Fruit fly (Drosophila melanogaster) whole organism, adult: ENCODE data around the gene Ugt303B2.

Experiments used
- CG11617 ChIP-seq: fragments of 200-800 bp; sonication (Bioruptor generic); optimal IDR thresholded peaks from 2 replicates; lab custom pipeline; 2017; ENCODE audit warnings: mild to moderate bottlenecking, missing biosample characterization, missing genetic modification reagents, missing genetic modification characterization
- CG12768 ChIP-seq: fragments of 200-800 bp; sonication (Bioruptor generic); optimal IDR thresholded peaks from 2 replicates; lab custom pipeline; 2017; ENCODE audit warnings: missing biosample characterization, missing genetic modification characterization, mild to moderate bottlenecking, moderate library complexity, missing genetic modification reagents
- CG14711 ChIP-seq: fragments of 200-800 bp; sonication (Bioruptor generic); optimal IDR thresholded peaks from 2 replicates; lab custom pipeline; 2018; ENCODE audit warnings: missing biosample characterization, mild to moderate bottlenecking, missing genetic modification characterization, moderate library complexity
- CG1620 ChIP-seq: fragments of 200-800 bp; sonication (Bioruptor generic); optimal IDR thresholded peaks from 2 replicates; lab custom pipeline; 2016; ENCODE audit warnings: missing biosample characterization, missing genetic modification characterization
- CG33017 ChIP-seq: fragments of 200-800 bp; sonication (Bioruptor generic); optimal IDR thresholded peaks from 2 replicates; lab custom pipeline; 2018; ENCODE audit warnings: missing biosample characterization, mild to moderate bottlenecking, missing genetic modification characterization, moderate library complexity
- CG5204 ChIP-seq: fragments of 200-800 bp; sonication (Bioruptor generic); optimal IDR thresholded peaks from 2 replicates; lab custom pipeline; 2016; ENCODE audit warnings: missing biosample characterization, missing genetic modification characterization
- CG7045 ChIP-seq: fragments of 200-800 bp; sonication (Bioruptor generic); optimal IDR thresholded peaks from 2 replicates; lab custom pipeline; 2017; ENCODE audit warnings: missing biosample characterization, mild to moderate bottlenecking, missing genetic modification characterization
- CG7101 ChIP-seq: fragments of 200-800 bp; sonication (Bioruptor generic); optimal IDR thresholded peaks from 2 replicates; lab custom pipeline; 2018; ENCODE audit warnings: missing biosample characterization, mild to moderate bottlenecking, missing genetic modification characterization, moderate library complexity
- Clk ChIP-seq: fragments of 200-800 bp; sonication (Bioruptor generic); optimal IDR thresholded peaks from 2 replicates; lab custom pipeline; 2017; ENCODE audit warnings: missing biosample characterization, missing genetic modification characterization
- Crg-1 ChIP-seq: fragments of 200-800 bp; sonication (Bioruptor generic); optimal IDR thresholded peaks from 2 replicates; lab custom pipeline; 2016; ENCODE audit warnings: missing biosample characterization, missing genetic modification characterization
- Hr96 ChIP-seq: fragments of 200-800 bp; sonication (Bioruptor generic); optimal IDR thresholded peaks from 2 replicates; lab custom pipeline; 2016; ENCODE audit warnings: missing biosample characterization, missing genetic modification characterization
- Mnt ChIP-seq: fragments of 200-800 bp; sonication (Bioruptor generic); optimal IDR thresholded peaks from 2 replicates; lab custom pipeline; 2016; ENCODE audit warnings: missing biosample characterization, mild to moderate bottlenecking, missing genetic modification characterization
- bab1 ChIP-seq: fragments of 200-800 bp; sonication (Bioruptor generic); optimal IDR thresholded peaks from 3 replicates; lab custom pipeline; 2019; ENCODE audit warnings: missing biosample characterization, mild to moderate bottlenecking, missing genetic modification characterization, moderate library complexity
- cic ChIP-seq: fragments of 200-800 bp; sonication (Bioruptor generic); optimal IDR thresholded peaks from 2 replicates; lab custom pipeline; 2017; ENCODE audit warnings: missing biosample characterization, mild to moderate bottlenecking, missing genetic modification characterization, moderate library complexity
- cnc ChIP-seq, 2 experiments: fragments of >200 bp; optimal IDR thresholded peaks; 2 replicates each; lab custom pipeline; 2017
- kay ChIP-seq: fragments of 200-800 bp; sonication (Bioruptor generic); peaks from one replicate; lab custom pipeline; 2016; ENCODE audit warnings: missing biosample characterization, missing genetic modification characterization, borderline replicate concordance
- ovo ChIP-seq: fragments of 200-800 bp; sonication (Bioruptor generic); optimal IDR thresholded peaks from 2 replicates; lab custom pipeline; 2016; ENCODE audit warnings: missing biosample characterization, missing genetic modification characterization
- pad ChIP-seq: fragments of 200-800 bp; sonication (Bioruptor generic); optimal IDR thresholded peaks from 3 replicates; lab custom pipeline; 2017; ENCODE audit warnings: missing biosample characterization, missing genetic modification characterization, mild to moderate bottlenecking, moderate library complexity, missing genetic modification reagents
- tj ChIP-seq: fragments of 200-800 bp; sonication (Bioruptor generic); optimal IDR thresholded peaks from 3 replicates; lab custom pipeline; 2017; ENCODE audit warnings: missing biosample characterization, mild to moderate bottlenecking, missing genetic modification characterization, moderate library complexity
- toe ChIP-seq: fragments of 200-800 bp; sonication (Bioruptor generic); optimal IDR thresholded peaks from 2 replicates; lab custom pipeline; 2016; ENCODE audit warnings: missing biosample characterization, missing genetic modification characterization

The Ugt303B2 gene

dm6 chr3R:23530886-23531285 is 7.8 kb downstream of the Ugt303B2 start, which contains the start of gene CG10175:
Gene CG10175 (minus strand): TSS chr3R:23530986.
- TF ChIP-seq CG7045 (GFP tag; lab: Kevin White, UChicago) (no peak), CG5204 (no peak), pad (GFP tag; lab: Kevin White, UChicago) (no peak), Mnt (GFP tag; lab: Kevin White, UChicago) (no peak), Hr96 (no peak), ovo (GFP tag; lab: Kevin White, UChicago) (no peak)

dm6 chr3R:23527396-23527795 is 11.3 kb downstream of the Ugt303B2 start:
- TF ChIP-seq cnc (optimal IDR thresholded peaks at IDR 0.05; lab: Kevin White, UChicago) (no peak), Crg-1 (GFP tag; lab: Kevin White, UChicago) (no peak), CG33017 (no peak), CG14711 (no peak), tj (GFP tag; lab: Kevin White, UChicago) (no peak), ovo (GFP tag; lab: Kevin White, UChicago) (no peak), bab1 (GFP tag; lab: Kevin White, UChicago) (no peak), pad (GFP tag; lab: Kevin White, UChicago) (no peak), cic (GFP tag; lab: Kevin White, UChicago) (no peak), Mnt (GFP tag; lab: Kevin White, UChicago) (no peak), CG7101 (tag; lab: Kevin White, UChicago) (no peak), CG12768 (GFP tag; lab: Kevin White, UChicago) (no peak), CG7045 (GFP tag; lab: Kevin White, UChicago) (no peak), Clk (GFP tag; lab: Kevin White, UChicago) (no peak), CG5204 (no peak), CG1620 (GFP tag; lab: Kevin White, UChicago) (no peak), kay (GFP tag; lab: Kevin White, UChicago) (no peak), toe (GFP tag; lab: Kevin White, UChicago) (no peak)

dm6 chr3R:23526069-23526468 is 12.6 kb downstream of the Ugt303B2 start:
- TF ChIP-seq Clk (GFP tag; lab: Kevin White, UChicago) (no peak), pad (GFP tag; lab: Kevin White, UChicago) (no peak), kay (GFP tag; lab: Kevin White, UChicago) (no peak), CG12768 (GFP tag; lab: Kevin White, UChicago) (no peak), CG7045 (GFP tag; lab: Kevin White, UChicago) (no peak), CG7101 (tag; lab: Kevin White, UChicago) (no peak), ovo (GFP tag; lab: Kevin White, UChicago) (no peak), bab1 (GFP tag; lab: Kevin White, UChicago) (no peak), CG1620 (GFP tag; lab: Kevin White, UChicago) (no peak), Crg-1 (GFP tag; lab: Kevin White, UChicago) (no peak), cic (GFP tag; lab: Kevin White, UChicago) (no peak), CG11617 (GFP tag; lab: Kevin White, UChicago) (no peak), toe (GFP tag; lab: Kevin White, UChicago) (no peak)

- TF ChIP-seq Clk (GFP tag; lab: Kevin White, UChicago) (no peak), tj (GFP tag; lab: Kevin White, UChicago) (no peak), CG7101 (tag; lab: Kevin White, UChicago) (no peak), bab1 (GFP tag; lab: Kevin White, UChicago) (no peak), Hr96 (no peak), ovo (GFP tag; lab: Kevin White, UChicago) (no peak), CG1620 (GFP tag; lab: Kevin White, UChicago) (no peak), Mnt (GFP tag; lab: Kevin White, UChicago) (no peak), pad (GFP tag; lab: Kevin White, UChicago) (no peak), CG12768 (GFP tag; lab: Kevin White, UChicago) (no peak), kay (GFP tag; lab: Kevin White, UChicago) (no peak), toe (GFP tag; lab: Kevin White, UChicago) (no peak), CG14711 (no peak), CG7045 (GFP tag; lab: Kevin White, UChicago) (no peak), CG5204 (no peak), cnc (optimal IDR thresholded peaks at IDR 0.05; lab: Kevin White, UChicago) (no peak), CG11617 (GFP tag; lab: Kevin White, UChicago) (no peak), cic (GFP tag; lab: Kevin White, UChicago) (no peak)
Measured at dm6 chr3R:23522296-23522695, 16.4 kb downstream of the Ugt303B2 start.

- no peak for TF ChIP-seq bab1 (GFP tag; lab: Kevin White, UChicago)
- TF ChIP-seq CG7101 (tag; lab: Kevin White, UChicago): no peak
- TF ChIP-seq CG11617 (GFP tag; lab: Kevin White, UChicago): no peak
- TF ChIP-seq cnc (optimal IDR thresholded peaks at IDR 0.05; lab: Kevin White, UChicago): no peak
- no peak for TF ChIP-seq CG7045 (GFP tag; lab: Kevin White, UChicago)
- TF ChIP-seq cic (GFP tag; lab: Kevin White, UChicago): no peak
- TF ChIP-seq pad (GFP tag; lab: Kevin White, UChicago): no peak
- TF ChIP-seq CG14711: no peak
- no peak for TF ChIP-seq Hr96
- no peak for TF ChIP-seq ovo (GFP tag; lab: Kevin White, UChicago)
- TF ChIP-seq CG5204: no peak
- no peak for TF ChIP-seq CG1620 (GFP tag; lab: Kevin White, UChicago)
- no peak for TF ChIP-seq Clk (GFP tag; lab: Kevin White, UChicago)
- TF ChIP-seq tj (GFP tag; lab: Kevin White, UChicago): no peak
Measured at dm6 chr3R:23521483-23521882, 17.2 kb downstream of the Ugt303B2 start, which contains the start of gene CG10177. Gene CG10177 (minus strand): TSS chr3R:23521583.
